Worm (Caenorhabditis elegans): ENCODE data around the gene Y50D4A.1.

ce11 chrV:1206971-1207370, 718 bp upstream of the Y50D4A.1 start, which contains the start of gene Y50D4A.5:
- TF ChIP-seq fos-1 (tag; optimal IDR thresholded peaks at IDR 0.05): no peak
- no peak for TF ChIP-seq nhr-23 (tag; optimal IDR thresholded peaks at IDR 0.05)
- no peak for TF ChIP-seq nhr-11 (tag; optimal IDR thresholded peaks at IDR 0.05)
- TF ChIP-seq ceh-16 (tag; optimal IDR thresholded peaks at IDR 0.05): no peak
- no peak for TF ChIP-seq snpc-4 (tag; optimal IDR thresholded peaks at IDR 0.05)
- TF ChIP-seq egl-27 (tag; optimal IDR thresholded peaks at IDR 0.05): no peak
- TF ChIP-seq nhr-77 (tag; optimal IDR thresholded peaks at IDR 0.05): no peak
- no peak for TF ChIP-seq unc-39 (tag; optimal IDR thresholded peaks at IDR 0.05)
- no peak for TF ChIP-seq ztf-4 (tag; optimal IDR thresholded peaks at IDR 0.05)
- TF ChIP-seq nhr-12 (tag; optimal IDR thresholded peaks at IDR 0.05): no peak
- TF ChIP-seq R02D3.7 (tag; optimal IDR thresholded peaks at IDR 0.05): no peak
- TF ChIP-seq lin-13 (GFP tag; optimal IDR thresholded peaks at IDR 0.05): no peak
- TF ChIP-seq ztf-11 (tag; optimal IDR thresholded peaks at IDR 0.05): no peak
- no peak for TF ChIP-seq elt-1 (tag; optimal IDR thresholded peaks at IDR 0.05)

All from whole organism, L2 larva.